Worm (Caenorhabditis elegans): ENCODE data around the gene F07H5.10.

Gene F07H5.10

ce11 chrII:8784235-8784928, 24.0 kb downstream of the F07H5.10 start (continued):
- TF ChIP-seq egl-13 (tag; optimal IDR thresholded peaks at IDR 0.05) (peak; percentile 50), fos-1 (tag; optimal IDR thresholded peaks at IDR 0.05) (peak; percentile 24), alr-1 (tag; optimal IDR thresholded peaks at IDR 0.05; ENCODE audit: borderline replicate concordance) (no peak), unc-98 (GFP tag; IDR thresholded peaks at IDR 0.05) (no peak)

- TF ChIP-seq lin-14 (GFP tag; optimal IDR thresholded peaks at IDR 0.05) (peak; percentile 39), pag-3 (tag; optimal IDR thresholded peaks at IDR 0.05; ENCODE audit: borderline replicate concordance, insufficient read depth) (peak; percentile 17), aha-1 (tag; optimal IDR thresholded peaks at IDR 0.05) (no peak), fkh-10 (GFP tag; optimal IDR thresholded peaks at IDR 0.05) (no peak), nhr-71 (tag; optimal IDR thresholded peaks at IDR 0.05) (peak; percentile 14), fos-1 (tag; optimal IDR thresholded peaks at IDR 0.05) (no peak), rnt-1 (tag; optimal IDR thresholded peaks at IDR 0.05) (peak; percentile 58), unc-130 (tag; optimal IDR thresholded peaks at IDR 0.05) (no peak), dsc-1 (tag; optimal IDR thresholded peaks at IDR 0.05) (peak; percentile 24)
Measured at ce11 chrII:8783451-8783967, 24.9 kb downstream of the F07H5.10 start, which contains the start of gene sgn-1. Gene sgn-1, minus strand, starts transcription at chrII:8783670.

ce11 chrII:8776504-8776903, 31.9 kb downstream of the F07H5.10 start:
- TF ChIP-seq fos-1 (tag; optimal IDR thresholded peaks at IDR 0.05) = no peak

- TF ChIP-seq zag-1 (tag; optimal IDR thresholded peaks at IDR 0.05) (no peak), fkh-8 (tag; optimal IDR thresholded peaks at IDR 0.05) (no peak), lsy-2 (tag; optimal IDR thresholded peaks at IDR 0.05) (no peak), skn-1 (tag; optimal IDR thresholded peaks at IDR 0.05) (no peak), snu-23 (GFP tag; optimal IDR thresholded peaks at IDR 0.05) (no peak), lin-15B (tag; optimal IDR thresholded peaks at IDR 0.05) (no peak), lir-3 (tag; optimal IDR thresholded peaks at IDR 0.05; ENCODE audit: poor library complexity) (no peak), snpc-4 (tag; optimal IDR thresholded peaks at IDR 0.05) (no peak), hlh-4 (tag; optimal IDR thresholded peaks at IDR 0.05) (no peak), egl-13 (tag; optimal IDR thresholded peaks at IDR 0.05) (no peak)
Measured at ce11 chrII:8770675-8771074, 37.7 kb downstream of the F07H5.10 start, which contains the start of gene let-19. Gene let-19, plus strand, starts transcription at chrII:8770975.

ce11 chrII:8769375-8769774, 39.0 kb downstream of the F07H5.10 start:
- no peak for TF ChIP-seq alr-1 (tag; optimal IDR thresholded peaks at IDR 0.05; ENCODE audit: borderline replicate concordance)
- no peak for TF ChIP-seq nhr-28 (tag; optimal IDR thresholded peaks at IDR 0.05)
- no peak for TF ChIP-seq ztf-4 (tag; optimal IDR thresholded peaks at IDR 0.05)
- TF ChIP-seq unc-86 (tag; optimal IDR thresholded peaks at IDR 0.05) = no peak
- no peak for TF ChIP-seq swsn-7 (tag; optimal IDR thresholded peaks at IDR 0.05)
- no peak for TF ChIP-seq aly-2 (tag; optimal IDR thresholded peaks at IDR 0.05)
- TF ChIP-seq irx-1 (tag; optimal IDR thresholded peaks at IDR 0.05) = no peak
- TF ChIP-seq rnt-1 (tag; optimal IDR thresholded peaks at IDR 0.05) = peak; percentile 11
- TF ChIP-seq egl-13 (tag; optimal IDR thresholded peaks at IDR 0.05) = no peak
- TF ChIP-seq zag-1 (tag; optimal IDR thresholded peaks at IDR 0.05) = no peak
- TF ChIP-seq tlp-1 (tag; optimal IDR thresholded peaks at IDR 0.05) = no peak
- peak; percentile 36 for TF ChIP-seq mep-1 (tag; optimal IDR thresholded peaks at IDR 0.05)
- no peak for TF ChIP-seq aha-1 (tag; optimal IDR thresholded peaks at IDR 0.05)
- TF ChIP-seq xbp-1 (tag; optimal IDR thresholded peaks at IDR 0.05) = no peak
- no peak for TF ChIP-seq unc-98 (GFP tag; IDR thresholded peaks at IDR 0.05)
- TF ChIP-seq zip-4 (GFP tag; optimal IDR thresholded peaks at IDR 0.05) = no peak
- TF ChIP-seq sup-37 (GFP tag; optimal IDR thresholded peaks at IDR 0.05) = no peak
- TF ChIP-seq grh-1 (GFP tag; IDR thresholded peaks at IDR 0.05) = no peak
- TF ChIP-seq lin-35 (GFP tag; optimal IDR thresholded peaks at IDR 0.05) = peak in 1 of 2 experiments; percentile 35
- TF ChIP-seq nhr-77 (tag; optimal IDR thresholded peaks at IDR 0.05) = no peak
- TF ChIP-seq blmp-1 (tag; optimal IDR thresholded peaks at IDR 0.05) = peak; percentile 18
- no peak for TF ChIP-seq mab-9 (GFP tag; IDR thresholded peaks at IDR 0.05)
- no peak for TF ChIP-seq lir-3 (tag; optimal IDR thresholded peaks at IDR 0.05; ENCODE audit: poor library complexity)
- no peak for TF ChIP-seq Y116A8C.19 (tag; optimal IDR thresholded peaks at IDR 0.05; ENCODE audit: borderline replicate concordance)
- TF ChIP-seq ets-5 (GFP tag; IDR thresholded peaks at IDR 0.05) = no peak
- no peak for TF ChIP-seq nhr-90 (tag; optimal IDR thresholded peaks at IDR 0.05; ENCODE audit: poor library complexity)
- TF ChIP-seq nhr-11 (tag; optimal IDR thresholded peaks at IDR 0.05) = no peak
- peak in 1 of 3 experiments; percentile 7 for TF ChIP-seq ceh-82 (tag; optimal IDR thresholded peaks at IDR 0.05)
- TF ChIP-seq isw-1 (GFP tag; IDR thresholded peaks at IDR 0.05) = no peak
